Worm (Caenorhabditis elegans) whole organism, young adult: ENCODE data around the gene nhr-48.

Source experiments
- ceh-40 ChIP-seq: fragments of 200-800 bp; sonication (Bioruptor generic); IDR thresholded peaks from 2 replicates; pipeline ENCODE4 v1.3.6; 2022; ENCODE audit warnings: missing genetic modification characterization, missing compliant biosample characterization
- nfya-1 ChIP-seq: sonication (generic microtip); optimal IDR thresholded peaks from 2 replicates; lab custom pipeline; 2017; ENCODE audit warnings: antibody characterized with exemption, missing compliant biosample characterization, missing genetic modification characterization, borderline replicate concordance; ENCODE audit not compliant: insufficient read depth

DNA sequence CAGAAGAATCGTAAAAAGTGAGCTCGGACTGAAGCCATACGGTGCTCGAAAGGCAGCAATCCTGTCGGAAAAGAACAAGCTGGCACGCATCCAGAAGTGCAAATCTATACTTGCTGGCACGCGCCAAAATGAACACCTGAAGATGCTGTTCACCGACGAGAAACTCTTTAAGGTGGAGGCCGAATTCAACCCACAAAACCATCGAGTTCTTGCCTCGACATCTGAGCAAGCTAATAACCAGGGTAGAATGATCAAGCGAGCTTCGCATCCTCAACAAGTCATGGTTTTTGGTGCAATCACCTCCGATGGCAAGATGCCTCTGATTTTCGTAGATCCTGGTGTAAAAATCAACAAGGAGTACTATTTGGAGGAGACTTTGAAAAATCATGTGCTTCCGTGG, 14.5 kb upstream of the nhr-48 start:
- TF ChIP-seq ceh-40 (GFP tag; lab: Robert Waterston, UW) = no peak
- TF ChIP-seq nfya-1 (tag; lab: Kevin White, UChicago) = no peak
